ENCODE assay signal across 2 fruit fly cellular contexts in the genomic region with DNA sequence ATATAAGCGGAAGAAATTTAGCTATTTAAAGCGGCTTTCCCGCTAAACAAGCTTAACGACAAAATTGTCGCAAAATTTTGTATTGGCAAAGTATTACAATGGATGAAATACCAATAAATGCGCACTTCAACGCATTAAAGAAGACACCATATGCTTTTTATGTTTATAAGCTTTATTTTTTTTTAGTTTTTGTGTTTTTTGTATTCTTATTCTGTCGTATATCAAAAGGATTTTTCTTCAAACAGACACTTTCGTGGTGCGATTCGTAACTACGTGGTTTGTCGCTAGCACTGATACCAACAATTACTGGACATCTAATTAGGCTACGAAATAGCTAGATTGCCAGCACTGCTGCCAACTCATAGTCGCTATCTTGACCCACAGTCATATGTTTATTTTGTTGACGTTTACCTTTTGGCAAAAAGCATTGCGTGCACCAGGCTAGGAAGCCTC.
A peak's percentile ranks its signal among the peaks of the same experiment; 100 is the strongest.
TF ChIP-seq lines count a peak whose summit lies in the region.

A gene (plus strand): TSS at position 387 of the 453 bp plus-strand sequence.

TF ChIP-seq in whole organism, embryonic, 481 proteins besides CTCF, POLR2A, EP300 and RAD21 (continued from another document and continues in another):
- TF ChIP-seq pzg (GFP tag; optimal IDR thresholded peaks at IDR 0.05; lab: Kevin White, UChicago) (peak; percentile 52), CG12769 (tag; optimal IDR thresholded peaks at IDR 0.05; lab: Kevin White, UChicago) (no peak), CG15696 (tag; optimal IDR thresholded peaks at IDR 0.05; lab: Kevin White, UChicago) (peak; percentile 0), dmrt11E (tag; optimal IDR thresholded peaks at IDR 0.05; lab: Kevin White, UChicago) (no peak), CG18599 (GFP tag; optimal IDR thresholded peaks at IDR 0.05; lab: Kevin White, UChicago) (no peak), CG5245 (GFP tag; optimal IDR thresholded peaks at IDR 0.05; lab: Kevin White, UChicago) (no peak), cato (GFP tag; optimal IDR thresholded peaks at IDR 0.05; lab: Kevin White, UChicago; ENCODE audit: borderline replicate concordance) (no peak), pho (GFP tag; optimal IDR thresholded peaks at IDR 0.05; lab: Kevin White, UChicago) (no peak), Nf-YB (GFP tag; optimal IDR thresholded peaks at IDR 0.05; lab: Kevin White, UChicago) (no peak), onecut (GFP tag; IDR thresholded peaks at IDR 0.05; lab: Robert Waterston, UW) (no peak), abd-A (tag; optimal IDR thresholded peaks at IDR 0.05; lab: Kevin White, UChicago) (no peak), ewg (GFP tag; optimal IDR thresholded peaks at IDR 0.05; lab: Kevin White, UChicago) (no peak), yki (optimal IDR thresholded peaks at IDR 0.05; lab: Kevin White, UChicago) (no peak), cwo (GFP tag; optimal IDR thresholded peaks at IDR 0.05; lab: Kevin White, UChicago) (no peak), kay (GFP tag; optimal IDR thresholded peaks at IDR 0.05; lab: Kevin White, UChicago) (peak; percentile 52), bowl (GFP tag; IDR thresholded peaks at IDR 0.05; lab: Robert Waterston, UW) (no peak), nom (GFP tag; optimal IDR thresholded peaks at IDR 0.05; lab: Kevin White, UChicago) (no peak), Aef1 (GFP tag; IDR thresholded peaks at IDR 0.05; lab: Robert Waterston, UW) (0 out of 3 replicates have a peak, but pooled peaks have one; percentile 22), ac (GFP tag; optimal IDR thresholded peaks at IDR 0.05; lab: Kevin White, UChicago) (no peak), vvl (GFP tag; IDR thresholded peaks at IDR 0.05; lab: Robert Waterston, UW) (0 out of 2 replicates have a peak, but pooled peaks have one; percentile 10), CG1233 (GFP tag; optimal IDR thresholded peaks at IDR 0.05; lab: Kevin White, UChicago) (peak; percentile 13), seq (GFP tag; IDR thresholded peaks at IDR 0.05; lab: Robert Waterston, UW) (no peak), ato (GFP tag; IDR thresholded peaks at IDR 0.05; lab: Robert Waterston, UW; ENCODE audit: partially characterized antibody) (no peak), D19A (tag; optimal IDR thresholded peaks at IDR 0.05; lab: Kevin White, UChicago) (no peak), Lhr (GFP tag; optimal IDR thresholded peaks at IDR 0.05; lab: Kevin White, UChicago) (no peak), dan (GFP tag; IDR thresholded peaks at IDR 0.05; lab: Robert Waterston, UW) (no peak), CG2120 (GFP tag; optimal IDR thresholded peaks at IDR 0.05; lab: Kevin White, UChicago) (peak; percentile 50), CG13775 (GFP tag; optimal IDR thresholded peaks at IDR 0.05; lab: Kevin White, UChicago) (peak; percentile 28), repo (GFP tag; optimal IDR thresholded peaks at IDR 0.05; lab: Kevin White, UChicago) (no peak), mam (GFP tag; optimal IDR thresholded peaks at IDR 0.05; lab: Kevin White, UChicago) (peak; percentile 31), otp (GFP tag; IDR thresholded peaks at IDR 0.05; lab: Robert Waterston, UW) (no peak), CG4730 (GFP tag; IDR thresholded peaks at IDR 0.05; lab: Robert Waterston, UW) (no peak), Sry-δ (GFP tag; optimal IDR thresholded peaks at IDR 0.05; lab: Kevin White, UChicago) (peak; percentile 34), Mad (GFP tag; optimal IDR thresholded peaks at IDR 0.05; lab: Kevin White, UChicago) (no peak), esg (GFP tag; conservative IDR thresholded peaks at IDR 0.05; lab: Robert Waterston, UW) (no peak), CG7963 (GFP tag; IDR thresholded peaks at IDR 0.05; lab: Robert Waterston, UW; ENCODE audit: partially characterized antibody) (no peak), CG7839 (tag; optimal IDR thresholded peaks at IDR 0.05; lab: Kevin White, UChicago) (peak; percentile 11), Hr51 (GFP tag; optimal IDR thresholded peaks at IDR 0.05; lab: Kevin White, UChicago) (no peak), Dref (GFP tag; IDR thresholded peaks at IDR 0.05; lab: Robert Waterston, UW) (no peak), D (optimal IDR thresholded peaks at IDR 0.05; lab: Kevin White, UChicago) (no peak), D (GFP tag; optimal IDR thresholded peaks at IDR 0.05; lab: Kevin White, UChicago) (no peak), wor (GFP tag; IDR thresholded peaks at IDR 0.05; lab: Robert Waterston, UW) (no peak), Lim3 (GFP tag; IDR thresholded peaks at IDR 0.05; lab: Robert Waterston, UW) (no peak), sna (GFP tag; IDR thresholded peaks at IDR 0.05; lab: Robert Waterston, UW; ENCODE audit: partially characterized antibody) (no peak), aop (GFP tag; IDR thresholded peaks at IDR 0.05; lab: Robert Waterston, UW) (no peak), sim (GFP tag; IDR thresholded peaks at IDR 0.05; lab: Robert Waterston, UW) (no peak), sob (GFP tag; IDR thresholded peaks at IDR 0.05; lab: Robert Waterston, UW) (0 out of 2 replicates have a peak, but pooled peaks have one; percentile 24), CG15269 (tag; optimal IDR thresholded peaks at IDR 0.05; lab: Kevin White, UChicago) (no peak), Doc2 (GFP tag; IDR thresholded peaks at IDR 0.05; lab: Robert Waterston, UW) (no peak), CG16815 (GFP tag; optimal IDR thresholded peaks at IDR 0.05; lab: Kevin White, UChicago) (no peak), CG7928 (GFP tag; optimal IDR thresholded peaks at IDR 0.05; lab: Kevin White, UChicago) (no peak), pros (GFP tag; optimal IDR thresholded peaks at IDR 0.05; lab: Kevin White, UChicago) (no peak), slp2 (GFP tag; optimal IDR thresholded peaks at IDR 0.05; lab: Kevin White, UChicago) (no peak), CG31388 (GFP tag; optimal IDR thresholded peaks at IDR 0.05; lab: Kevin White, UChicago) (no peak), CG11560 (tag; IDR thresholded peaks at IDR 0.05; lab: Robert Waterston, UW) (no peak), CG17802 (tag; optimal IDR thresholded peaks at IDR 0.05; lab: Kevin White, UChicago) (no peak), vfl (GFP tag; optimal IDR thresholded peaks at IDR 0.05; lab: Kevin White, UChicago) (no peak), dm (GFP tag; optimal IDR thresholded peaks at IDR 0.05; lab: Kevin White, UChicago) (no peak), CG14860 (GFP tag; IDR thresholded peaks at IDR 0.05; lab: Robert Waterston, UW; ENCODE audit: partially characterized antibody) (no peak), inv (GFP tag; IDR thresholded peaks at IDR 0.05; lab: Robert Waterston, UW; ENCODE audit: partially characterized antibody) (no peak), GATAe (GFP tag; conservative IDR thresholded peaks at IDR 0.05; lab: Robert Waterston, UW) (no peak), scrt (GFP tag; optimal IDR thresholded peaks at IDR 0.05; lab: Kevin White, UChicago) (no peak), Ets97D (GFP tag; optimal IDR thresholded peaks at IDR 0.05; lab: Kevin White, UChicago) (peak; percentile 59), kni (GFP tag; optimal IDR thresholded peaks at IDR 0.05; lab: Kevin White, UChicago) (no peak), ase (GFP tag; IDR thresholded peaks at IDR 0.05; lab: Robert Waterston, UW) (no peak)

TF ChIP-seq in whole organism, prepupa, 60 proteins besides CTCF, POLR2A, EP300 and RAD21 (continued from another document):
- TF ChIP-seq CG6792 (GFP tag; optimal IDR thresholded peaks at IDR 0.05; lab: Kevin White, UChicago) (no peak), pdm3 (GFP tag; optimal IDR thresholded peaks at IDR 0.05; lab: Kevin White, UChicago) (no peak), CG6854 (GFP tag; optimal IDR thresholded peaks at IDR 0.05; lab: Kevin White, UChicago) (no peak), CG11294 (GFP tag; IDR thresholded peaks at IDR 0.05; lab: Robert Waterston, UW) (0 out of 2 replicates have a peak, but pooled peaks have one; percentile 6), CG4318 (GFP tag; optimal IDR thresholded peaks at IDR 0.05; lab: Kevin White, UChicago) (no peak), svp (GFP tag; lab: Kevin White, UChicago) (no peak), Ets96B (tag; optimal IDR thresholded peaks at IDR 0.05; lab: Kevin White, UChicago) (no peak), Sox15 (GFP tag; optimal IDR thresholded peaks at IDR 0.05; lab: Kevin White, UChicago) (no peak), esn (GFP tag; optimal IDR thresholded peaks at IDR 0.05; lab: Kevin White, UChicago) (peak; percentile 56), Met (GFP tag; optimal IDR thresholded peaks at IDR 0.05; lab: Kevin White, UChicago) (no peak), Smox (GFP tag; optimal IDR thresholded peaks at IDR 0.05; lab: Kevin White, UChicago) (no peak), CG15336 (GFP tag; IDR thresholded peaks at IDR 0.05; lab: Robert Waterston, UW) (no peak), CG8632 (GFP tag; optimal IDR thresholded peaks at IDR 0.05; lab: Kevin White, UChicago) (no peak), topi (GFP tag; optimal IDR thresholded peaks at IDR 0.05; lab: Kevin White, UChicago) (peak; percentile 15), CG3032 (tag; optimal IDR thresholded peaks at IDR 0.05; lab: Kevin White, UChicago) (no peak), lz (GFP tag; optimal IDR thresholded peaks at IDR 0.05; lab: Kevin White, UChicago) (peak; percentile 46), vri (GFP tag; optimal IDR thresholded peaks at IDR 0.05; lab: Kevin White, UChicago) (no peak), CG8319 (GFP tag; optimal IDR thresholded peaks at IDR 0.05; lab: Kevin White, UChicago) (no peak), Hr39 (GFP tag; optimal IDR thresholded peaks at IDR 0.05; lab: Kevin White, UChicago) (peak; percentile 44), Hr38 (GFP tag; optimal IDR thresholded peaks at IDR 0.05; lab: Kevin White, UChicago) (no peak), Hr4 (GFP tag; optimal IDR thresholded peaks at IDR 0.05; lab: Kevin White, UChicago) (no peak), CG11762 (GFP tag; optimal IDR thresholded peaks at IDR 0.05; lab: Kevin White, UChicago; ENCODE audit: insufficient read depth) (no peak), cyc (GFP tag; optimal IDR thresholded peaks at IDR 0.05; lab: Kevin White, UChicago) (peak; percentile 20), Lpt (GFP tag; optimal IDR thresholded peaks at IDR 0.05; lab: Kevin White, UChicago) (no peak), CG34406 (GFP tag; optimal IDR thresholded peaks at IDR 0.05; lab: Kevin White, UChicago) (no peak), dsx (GFP tag; optimal IDR thresholded peaks at IDR 0.05; lab: Kevin White, UChicago; ENCODE audit: poor library complexity, severe bottlenecking) (no peak), fkh (GFP tag; optimal IDR thresholded peaks at IDR 0.05; lab: Kevin White, UChicago) (peak; percentile 77), Eip78C (GFP tag; lab: Kevin White, UChicago) (no peak), Blimp-1 (GFP tag; optimal IDR thresholded peaks at IDR 0.05; lab: Kevin White, UChicago) (no peak), Sox14 (GFP tag; optimal IDR thresholded peaks at IDR 0.05; lab: Kevin White, UChicago) (peak; percentile 41), acj6 (GFP tag; optimal IDR thresholded peaks at IDR 0.05; lab: Kevin White, UChicago) (peak; percentile 55), fd59A (GFP tag; optimal IDR thresholded peaks at IDR 0.05; lab: Kevin White, UChicago) (no peak), CG7368 (GFP tag; optimal IDR thresholded peaks at IDR 0.05; lab: Kevin White, UChicago) (no peak), Eip75B (GFP tag; optimal IDR thresholded peaks at IDR 0.05; lab: Kevin White, UChicago) (no peak), CG6276 (GFP tag; optimal IDR thresholded peaks at IDR 0.05; lab: Kevin White, UChicago) (no peak), net (GFP tag; optimal IDR thresholded peaks at IDR 0.05; lab: Kevin White, UChicago) (no peak), CG11902 (GFP tag; optimal IDR thresholded peaks at IDR 0.05; lab: Kevin White, UChicago) (no peak), CG9139 (GFP tag; optimal IDR thresholded peaks at IDR 0.05; lab: Kevin White, UChicago) (no peak), Gug (GFP tag; IDR thresholded peaks at IDR 0.05; lab: Robert Waterston, UW) (no peak)
